Worm (Caenorhabditis elegans): ENCODE data around the gene ost-1.

DNA sequence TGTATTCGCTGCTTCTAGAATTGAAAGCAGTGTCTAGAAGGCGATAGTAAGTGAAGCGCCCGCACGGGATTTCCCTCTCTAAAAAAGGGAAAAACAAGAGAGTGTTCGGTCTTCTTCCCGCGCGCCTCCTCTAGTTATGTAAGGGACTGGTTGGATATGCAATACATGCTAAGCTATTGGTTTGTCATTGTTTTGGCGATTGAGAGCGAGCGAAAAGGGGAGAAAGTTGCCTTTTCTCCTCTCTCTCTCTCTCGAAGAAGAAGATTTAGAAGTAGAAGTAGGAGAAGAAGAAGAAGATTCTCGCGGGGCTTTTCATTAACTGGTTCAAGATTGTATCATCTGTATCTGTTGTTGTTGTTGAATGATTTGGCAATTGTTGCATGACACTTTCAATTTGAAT, 33.1 kb upstream of the ost-1 start:
- TF ChIP-seq klf-2 (GFP tag; conservative IDR thresholded peaks at IDR 0.05) (no peak), flt-1 (GFP tag; IDR thresholded peaks at IDR 0.05) (no peak), T22C8.4 (GFP tag; IDR thresholded peaks at IDR 0.05) (no peak)

Measured in whole organism, midembryonic.